2 fruit fly cellular contexts compared by ENCODE assay signal in the genomic region with DNA sequence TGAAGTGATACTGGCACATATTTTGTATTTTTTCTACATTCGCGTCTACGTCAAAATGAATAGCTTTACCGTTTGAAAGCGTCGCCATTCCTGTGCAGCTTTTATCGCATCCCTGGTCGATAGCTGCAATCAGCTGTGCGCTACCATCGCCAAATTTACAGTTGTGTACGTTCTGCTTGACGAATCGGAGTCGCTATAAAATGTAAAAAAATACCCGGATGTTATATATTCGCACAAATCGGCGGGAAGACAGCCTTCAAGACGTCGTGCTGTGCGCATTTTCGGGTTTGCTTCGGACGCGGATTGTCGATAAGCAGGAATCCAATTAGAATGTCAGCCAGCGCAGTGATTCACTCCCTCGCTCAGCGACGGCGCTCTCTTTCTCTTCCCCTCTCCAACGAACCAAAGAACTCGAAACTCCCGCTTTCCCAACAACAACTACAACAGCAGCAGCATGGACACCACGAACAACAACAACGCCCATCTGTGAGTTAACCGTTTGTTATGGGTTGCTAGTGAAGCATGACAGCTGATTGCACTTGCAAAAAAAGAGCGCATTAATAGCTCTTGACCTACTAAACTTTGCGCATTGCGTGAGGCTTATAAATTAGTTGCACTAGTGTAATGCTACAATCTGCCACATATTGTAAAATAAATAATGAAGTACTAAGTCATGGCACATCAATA.
TF ChIP-seq lines count a peak whose summit lies in the region.

No protein-coding gene starts in this region.

TF ChIP-seq in whole organism, embryonic, 481 proteins besides CTCF, POLR2A, EP300 and RAD21 (continued from another document and continues in another):
- TF ChIP-seq her (GFP tag; optimal IDR thresholded peaks at IDR 0.05; lab: Kevin White, UChicago), result no peak
- TF ChIP-seq CG11398 (GFP tag; optimal IDR thresholded peaks at IDR 0.05; lab: Kevin White, UChicago), result no peak
- no peak for TF ChIP-seq cato (GFP tag; optimal IDR thresholded peaks at IDR 0.05; lab: Kevin White, UChicago; ENCODE audit: borderline replicate concordance)
- no peak for TF ChIP-seq Gsc (GFP tag; IDR thresholded peaks at IDR 0.05; lab: Robert Waterston, UW)
- TF ChIP-seq Hand (GFP tag; optimal IDR thresholded peaks at IDR 0.05; lab: Kevin White, UChicago), result peak; percentile 6
- TF ChIP-seq cad (GFP tag; optimal IDR thresholded peaks at IDR 0.05; lab: Kevin White, UChicago), result no peak
- TF ChIP-seq seq (GFP tag; IDR thresholded peaks at IDR 0.05; lab: Robert Waterston, UW), result 0 out of 2 replicates have a peak, but pooled peaks have one; percentile 50
- no peak for TF ChIP-seq Adf1 (GFP tag; IDR thresholded peaks at IDR 0.05; lab: Robert Waterston, UW)
- TF ChIP-seq nom (GFP tag; optimal IDR thresholded peaks at IDR 0.05; lab: Kevin White, UChicago), result no peak
- TF ChIP-seq MTF-1 (GFP tag; optimal IDR thresholded peaks at IDR 0.05; lab: Kevin White, UChicago; ENCODE audit: borderline replicate concordance), result no peak
- peak; percentile 19 for TF ChIP-seq CG10147 (GFP tag; optimal IDR thresholded peaks at IDR 0.05; lab: Kevin White, UChicago)
- TF ChIP-seq HmgD (GFP tag; optimal IDR thresholded peaks at IDR 0.05; lab: Kevin White, UChicago), result peak; percentile 48
- peak; percentile 1 for TF ChIP-seq CG2875 (GFP tag; optimal IDR thresholded peaks at IDR 0.05; lab: Kevin White, UChicago)
- TF ChIP-seq Taf1 (GFP tag; IDR thresholded peaks at IDR 0.05; lab: Robert Waterston, UW), result no peak
- TF ChIP-seq Dref (GFP tag; IDR thresholded peaks at IDR 0.05; lab: Robert Waterston, UW), result peak; percentile 57; the same call in 1 of the 2 replicates
- peak; percentile 80 for TF ChIP-seq Sin3A (optimal IDR thresholded peaks at IDR 0.05; lab: Kevin White, UChicago)
- no peak for TF ChIP-seq Ssrp (tag; optimal IDR thresholded peaks at IDR 0.05; lab: Kevin White, UChicago)
- no peak for TF ChIP-seq ken (GFP tag; IDR thresholded peaks at IDR 0.05; lab: Robert Waterston, UW)
- TF ChIP-seq CG15514 (GFP tag; optimal IDR thresholded peaks at IDR 0.05; lab: Kevin White, UChicago), result peak; percentile 33
- TF ChIP-seq Nf-YA (GFP tag; IDR thresholded peaks at IDR 0.05; lab: Robert Waterston, UW), result peak; percentile 6; the same call in 1 of the 2 replicates
- peak; percentile 80 for TF ChIP-seq kay (GFP tag; optimal IDR thresholded peaks at IDR 0.05; lab: Kevin White, UChicago)
- no peak for TF ChIP-seq lbe (GFP tag; optimal IDR thresholded peaks at IDR 0.05; lab: Kevin White, UChicago)
- peak; percentile 58; the same call in 2 of the 3 replicates for TF ChIP-seq Aef1 (GFP tag; IDR thresholded peaks at IDR 0.05; lab: Robert Waterston, UW)
- TF ChIP-seq Dll (GFP tag; IDR thresholded peaks at IDR 0.05; lab: Robert Waterston, UW; ENCODE audit: partially characterized antibody), result 0 out of 4 replicates have a peak, but pooled peaks have one; percentile 34
- TF ChIP-seq CG10274 (GFP tag; optimal IDR thresholded peaks at IDR 0.05; lab: Kevin White, UChicago), result no peak
- peak; percentile 85 for TF ChIP-seq Deaf1 (tag; optimal IDR thresholded peaks at IDR 0.05; lab: Kevin White, UChicago)
- peak; percentile 86 for TF ChIP-seq hkb (optimal IDR thresholded peaks at IDR 0.05; lab: Kevin White, UChicago)
- no peak for TF ChIP-seq hkb (GFP tag; IDR thresholded peaks at IDR 0.05; lab: Robert Waterston, UW)
- peak; percentile 20 for TF ChIP-seq zf30C (GFP tag; optimal IDR thresholded peaks at IDR 0.05; lab: Kevin White, UChicago)
- no peak for TF ChIP-seq CG8944 (GFP tag; optimal IDR thresholded peaks at IDR 0.05; lab: Kevin White, UChicago)
- TF ChIP-seq crol (GFP tag; IDR thresholded peaks at IDR 0.05; lab: Robert Waterston, UW), result peak; percentile 94
- no peak for TF ChIP-seq ttk (GFP tag; IDR thresholded peaks at IDR 0.05; lab: Robert Waterston, UW)
- TF ChIP-seq sens (GFP tag; lab: Kevin White, UChicago), result no peak
- peak; percentile 54 for TF ChIP-seq MBD-R2 (GFP tag; IDR thresholded peaks at IDR 0.05; lab: Robert Waterston, UW)
- no peak; the same call in 2 of the 3 replicates for TF ChIP-seq CG11093 (GFP tag; IDR thresholded peaks at IDR 0.05; lab: Robert Waterston, UW)
- no peak for TF ChIP-seq ase (GFP tag; IDR thresholded peaks at IDR 0.05; lab: Robert Waterston, UW)
- TF ChIP-seq Atf3 (GFP tag; optimal IDR thresholded peaks at IDR 0.05; lab: Kevin White, UChicago), result no peak
- no peak for TF ChIP-seq aop (GFP tag; IDR thresholded peaks at IDR 0.05; lab: Robert Waterston, UW)
- no peak for TF ChIP-seq CG15269 (tag; optimal IDR thresholded peaks at IDR 0.05; lab: Kevin White, UChicago)
- TF ChIP-seq mirr (GFP tag; optimal IDR thresholded peaks at IDR 0.05; lab: Kevin White, UChicago), result peak; percentile 8
- no peak for TF ChIP-seq dmrt99B (tag; optimal IDR thresholded peaks at IDR 0.05; lab: Kevin White, UChicago)
- no peak for TF ChIP-seq CG5245 (GFP tag; optimal IDR thresholded peaks at IDR 0.05; lab: Kevin White, UChicago)
- no peak for TF ChIP-seq fd3F (GFP tag; optimal IDR thresholded peaks at IDR 0.05; lab: Kevin White, UChicago)
- peak; percentile 10 for TF ChIP-seq yki (optimal IDR thresholded peaks at IDR 0.05; lab: Kevin White, UChicago)
- TF ChIP-seq CG10543 (GFP tag; optimal IDR thresholded peaks at IDR 0.05; lab: Kevin White, UChicago), result no peak
- peak; percentile 77 for TF ChIP-seq Trl (optimal IDR thresholded peaks at IDR 0.05; lab: Kevin White, UChicago)
- no peak for TF ChIP-seq Trl (GFP tag; optimal IDR thresholded peaks at IDR 0.05; lab: Kevin White, UChicago)
- peak; percentile 65 for TF ChIP-seq pzg (GFP tag; optimal IDR thresholded peaks at IDR 0.05; lab: Kevin White, UChicago)
- TF ChIP-seq tio (GFP tag; optimal IDR thresholded peaks at IDR 0.05; lab: Kevin White, UChicago), result no peak
- no peak for TF ChIP-seq Sox100B (GFP tag; optimal IDR thresholded peaks at IDR 0.05; lab: Kevin White, UChicago)
- TF ChIP-seq CG4404 (GFP tag; IDR thresholded peaks at IDR 0.05; lab: Robert Waterston, UW), result no peak
- TF ChIP-seq klu (GFP tag; IDR thresholded peaks at IDR 0.05; lab: Robert Waterston, UW), result no peak
- 0 out of 2 replicates have a peak, but pooled peaks have one; percentile 3 for TF ChIP-seq CG8765 (GFP tag; IDR thresholded peaks at IDR 0.05; lab: Robert Waterston, UW)
- no peak for TF ChIP-seq CG1602 (GFP tag; optimal IDR thresholded peaks at IDR 0.05; lab: Kevin White, UChicago)
- peak; percentile 20 for TF ChIP-seq CG4617 (GFP tag; optimal IDR thresholded peaks at IDR 0.05; lab: Kevin White, UChicago; ENCODE audit: borderline replicate concordance)
- TF ChIP-seq GATAe (GFP tag; conservative IDR thresholded peaks at IDR 0.05; lab: Robert Waterston, UW), result no peak
- no peak for TF ChIP-seq CG2678 (tag; optimal IDR thresholded peaks at IDR 0.05; lab: Kevin White, UChicago)
- TF ChIP-seq Fer1 (GFP tag; optimal IDR thresholded peaks at IDR 0.05; lab: Kevin White, UChicago), result no peak
- TF ChIP-seq CG18599 (GFP tag; optimal IDR thresholded peaks at IDR 0.05; lab: Kevin White, UChicago), result no peak
- TF ChIP-seq CG4854 (GFP tag; optimal IDR thresholded peaks at IDR 0.05; lab: Kevin White, UChicago), result no peak
- TF ChIP-seq scrt (GFP tag; optimal IDR thresholded peaks at IDR 0.05; lab: Kevin White, UChicago), result peak; percentile 17
- TF ChIP-seq HLHmδ (GFP tag; optimal IDR thresholded peaks at IDR 0.05; lab: Kevin White, UChicago), result no peak

TF ChIP-seq in whole organism, prepupa, 60 proteins besides CTCF, POLR2A, EP300 and RAD21 (continued from another document):
- TF ChIP-seq Sox102F (GFP tag; optimal IDR thresholded peaks at IDR 0.05; lab: Kevin White, UChicago) (no peak), Eip78C (GFP tag; lab: Kevin White, UChicago) (no peak), CG34406 (GFP tag; optimal IDR thresholded peaks at IDR 0.05; lab: Kevin White, UChicago) (no peak), CG6792 (GFP tag; optimal IDR thresholded peaks at IDR 0.05; lab: Kevin White, UChicago) (no peak), CG31627 (GFP tag; optimal IDR thresholded peaks at IDR 0.05; lab: Kevin White, UChicago) (no peak), pdm3 (GFP tag; optimal IDR thresholded peaks at IDR 0.05; lab: Kevin White, UChicago) (no peak), CG11902 (GFP tag; optimal IDR thresholded peaks at IDR 0.05; lab: Kevin White, UChicago) (no peak), Hr4 (GFP tag; optimal IDR thresholded peaks at IDR 0.05; lab: Kevin White, UChicago) (no peak), Sox14 (GFP tag; optimal IDR thresholded peaks at IDR 0.05; lab: Kevin White, UChicago) (no peak), CG8319 (GFP tag; optimal IDR thresholded peaks at IDR 0.05; lab: Kevin White, UChicago) (no peak), CG11762 (GFP tag; optimal IDR thresholded peaks at IDR 0.05; lab: Kevin White, UChicago; ENCODE audit: insufficient read depth) (no peak), dsx (GFP tag; optimal IDR thresholded peaks at IDR 0.05; lab: Kevin White, UChicago; ENCODE audit: poor library complexity, severe bottlenecking) (peak; percentile 23), acj6 (GFP tag; optimal IDR thresholded peaks at IDR 0.05; lab: Kevin White, UChicago) (no peak), ss (GFP tag; optimal IDR thresholded peaks at IDR 0.05; lab: Kevin White, UChicago) (no peak), Ets21C (GFP tag; optimal IDR thresholded peaks at IDR 0.05; lab: Kevin White, UChicago) (no peak), CG3032 (tag; optimal IDR thresholded peaks at IDR 0.05; lab: Kevin White, UChicago) (no peak), CG16779 (tag; optimal IDR thresholded peaks at IDR 0.05; lab: Kevin White, UChicago) (peak; percentile 58), CG6276 (GFP tag; optimal IDR thresholded peaks at IDR 0.05; lab: Kevin White, UChicago) (peak; percentile 69), esn (GFP tag; optimal IDR thresholded peaks at IDR 0.05; lab: Kevin White, UChicago) (no peak), achi (GFP tag; optimal IDR thresholded peaks at IDR 0.05; lab: Kevin White, UChicago) (no peak), eg (GFP tag; IDR thresholded peaks at IDR 0.05; lab: Robert Waterston, UW) (peak; percentile 51; the same call in 1 of the 3 replicates), fd85E (GFP tag; optimal IDR thresholded peaks at IDR 0.05; lab: Kevin White, UChicago) (no peak), spab (GFP tag; optimal IDR thresholded peaks at IDR 0.05; lab: Kevin White, UChicago) (peak; percentile 11), topi (GFP tag; optimal IDR thresholded peaks at IDR 0.05; lab: Kevin White, UChicago) (no peak), OdsH (GFP tag; optimal IDR thresholded peaks at IDR 0.05; lab: Kevin White, UChicago) (no peak), Met (GFP tag; optimal IDR thresholded peaks at IDR 0.05; lab: Kevin White, UChicago) (no peak), Hr38 (GFP tag; optimal IDR thresholded peaks at IDR 0.05; lab: Kevin White, UChicago) (no peak), CG10669 (GFP tag; optimal IDR thresholded peaks at IDR 0.05; lab: Kevin White, UChicago) (no peak), CG6854 (GFP tag; optimal IDR thresholded peaks at IDR 0.05; lab: Kevin White, UChicago) (peak; percentile 43), Lpt (GFP tag; optimal IDR thresholded peaks at IDR 0.05; lab: Kevin White, UChicago) (peak; percentile 53)
